In genomic region chrV:15712385-15712784, ce11 we compare ENCODE assay signal across 3 worm cellular contexts.
TF ChIP-seq lines count a peak whose summit lies in the region.

No protein-coding gene starts in this region.

TF ChIP-seq in whole organism, L1 larva, 84 proteins besides CTCF, POLR2A, EP300 and RAD21:
- TF ChIP-seq elt-2 (tag; optimal IDR thresholded peaks at IDR 0.05; lab: Kevin White, UChicago) (peak; percentile 50), zag-1 (tag; optimal IDR thresholded peaks at IDR 0.05; lab: Kevin White, UChicago) (no peak)
TF ChIP-seq in whole organism, L1 larva: peak in this region for 1.

TF ChIP-seq in whole organism, L3 larva, 47 proteins besides CTCF, POLR2A, EP300 and RAD21:
- TF ChIP-seq pqm-1 (tag; optimal IDR thresholded peaks at IDR 0.05; lab: Kevin White, UChicago) (peak; percentile 34), elt-2 (tag; optimal IDR thresholded peaks at IDR 0.05; lab: Kevin White, UChicago) (peak; percentile 11), ceh-9 (tag; optimal IDR thresholded peaks at IDR 0.05; lab: Kevin White, UChicago) (no peak)

TF ChIP-seq in whole organism, L4 larva, 104 proteins besides CTCF, POLR2A, EP300 and RAD21:
- TF ChIP-seq pqm-1 (tag; optimal IDR thresholded peaks at IDR 0.05; lab: Kevin White, UChicago) (no peak), gei-8 (GFP tag; optimal IDR thresholded peaks at IDR 0.05; lab: Kevin White, UChicago) (no peak), dve-1 (tag; optimal IDR thresholded peaks at IDR 0.05; lab: Kevin White, UChicago; ENCODE audit: insufficient read depth) (peak; percentile 66), hlh-30 (tag; optimal IDR thresholded peaks at IDR 0.05; lab: Kevin White, UChicago; ENCODE audit: insufficient read depth) (peak; percentile 39), ztf-7 (tag; optimal IDR thresholded peaks at IDR 0.05; lab: Kevin White, UChicago) (no peak), ZK546.5 (tag; optimal IDR thresholded peaks at IDR 0.05; lab: Kevin White, UChicago) (no peak), daf-16 (GFP tag; optimal IDR thresholded peaks at IDR 0.05; lab: Kevin White, UChicago) (no peak), daf-16 (tag; optimal IDR thresholded peaks at IDR 0.05; lab: Kevin White, UChicago) (peak; percentile 84), nhr-48 (tag; optimal IDR thresholded peaks at IDR 0.05; lab: Kevin White, UChicago) (no peak), lin-38 (GFP tag; IDR thresholded peaks at IDR 0.05; lab: Robert Waterston, UW) (no peak), F26F4.8 (GFP tag; conservative IDR thresholded peaks at IDR 0.05; lab: Robert Waterston, UW) (no peak)
TF ChIP-seq in whole organism, L4 larva: peak in this region for 3.
